Worm (Caenorhabditis elegans): ENCODE results near the gene math-26.

DNA sequence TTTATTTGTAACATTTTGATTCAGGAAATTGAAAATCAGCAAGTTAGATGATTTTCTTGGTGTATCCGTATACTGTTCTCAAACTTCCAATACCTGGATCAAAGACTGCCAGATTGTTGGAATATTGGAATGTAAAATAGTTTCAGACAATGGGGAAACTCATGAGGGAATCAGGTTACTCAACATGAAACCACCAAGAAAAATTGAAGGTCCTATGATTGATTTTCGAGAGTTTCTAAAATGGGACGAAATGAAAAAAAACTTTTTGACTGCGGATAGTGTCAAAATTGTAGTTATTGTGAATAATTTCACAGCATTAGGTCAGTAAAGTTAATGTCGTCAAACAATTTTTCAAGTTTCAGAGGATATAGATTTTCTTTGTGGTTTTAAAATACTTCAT, 338 bp downstream of the math-26 start, which contains the start of gene math-3:
- TF ChIP-seq tbx-2 (tag; optimal IDR thresholded peaks at IDR 0.05) (no peak), fkh-2 (tag; optimal IDR thresholded peaks at IDR 0.05) (no peak), snpc-4 (tag; optimal IDR thresholded peaks at IDR 0.05) (no peak), eor-1 (tag; optimal IDR thresholded peaks at IDR 0.05) (no peak), mml-1 (tag; optimal IDR thresholded peaks at IDR 0.05) (no peak), nhr-25 (tag; optimal IDR thresholded peaks at IDR 0.05) (no peak), ztf-11 (tag; optimal IDR thresholded peaks at IDR 0.05) (no peak), elt-3 (tag; optimal IDR thresholded peaks at IDR 0.05) (no peak), unc-39 (tag; optimal IDR thresholded peaks at IDR 0.05) (no peak), nhr-28 (tag; optimal IDR thresholded peaks at IDR 0.05) (no peak), nhr-11 (tag; optimal IDR thresholded peaks at IDR 0.05) (no peak), ceh-9 (tag; optimal IDR thresholded peaks at IDR 0.05) (no peak)
